Worm (Caenorhabditis elegans): ENCODE data around the gene srw-135.

ce11 chrV:3014185-3014584 is 2.9 kb upstream of the srw-135 start, which contains the start of gene K12D9.1:
- TF ChIP-seq egrh-3 (GFP tag; IDR thresholded peaks at IDR 0.05) (no peak), nhr-179 (tag; optimal IDR thresholded peaks at IDR 0.05) (no peak), egl-44 (GFP tag; IDR thresholded peaks at IDR 0.05) (no peak), Y67H2A.10 (GFP tag; conservative IDR thresholded peaks at IDR 0.05) (no peak), hmg-1.2 (GFP tag; IDR thresholded peaks at IDR 0.05) (no peak; the same call in 1 of the 2 replicates), hlh-12 (tag; optimal IDR thresholded peaks at IDR 0.05) (no peak), pha-4 (tag; optimal IDR thresholded peaks at IDR 0.05) (no peak), mcd-1 (GFP tag; IDR thresholded peaks at IDR 0.05) (no peak), ekl-4 (GFP tag; IDR thresholded peaks at IDR 0.05) (no peak)

Data from whole organism, young adult.